Worm (Caenorhabditis elegans) whole organism, L1 larva: Measurements from ENCODE around the gene ddr-2.
A peak's percentile ranks its signal among the peaks of the same experiment; 100 is the strongest.

Experiments used
- F16B12.6 ChIP-seq: fragments of 150-350 bp; optimal IDR thresholded peaks from 2 replicates; lab custom pipeline; 2014; ENCODE audit warnings: missing biosample characterization, missing genetic modification characterization
- Y116A8C.19 ChIP-seq: sonication (generic microtip); optimal IDR thresholded peaks from 2 replicates; lab custom pipeline; 2016; ENCODE audit warnings: missing compliant biosample characterization, missing genetic modification characterization, borderline replicate concordance
- alr-1 ChIP-seq: fragments of 200-800 bp; sonication (Bioruptor generic); optimal IDR thresholded peaks from 2 replicates; lab custom pipeline; 2018; ENCODE audit warnings: borderline replicate concordance, mild to moderate bottlenecking, missing genetic modification characterization, missing compliant biosample characterization
- aly-2 ChIP-seq: fragments of 150-350 bp; optimal IDR thresholded peaks from 2 replicates; lab custom pipeline; 2014; ENCODE audit warnings: missing biosample characterization, missing genetic modification characterization
- ceh-63 ChIP-seq: fragments of 200-800 bp; sonication (Bioruptor generic); optimal IDR thresholded peaks from 2 replicates; lab custom pipeline; 2018; ENCODE audit warnings: mild to moderate bottlenecking, missing genetic modification characterization, missing compliant biosample characterization
- ceh-8 ChIP-seq: fragments of 200-800 bp; sonication (Bioruptor generic); optimal IDR thresholded peaks from 2 replicates; lab custom pipeline; 2018; ENCODE audit warnings: mild to moderate bottlenecking, missing genetic modification characterization, moderate library complexity, missing compliant biosample characterization
- ceh-82 ChIP-seq, 3 experiments: fragments of 150-350 bp in 1 of 3; sonication (generic microtip) in 2 of 3; optimal IDR thresholded peaks; 2 replicates each; lab custom pipeline; 2014 to 2017; ENCODE audit warnings: missing biosample characterization in 3 of 3, missing genetic modification characterization in 3 of 3
- dpl-1 ChIP-seq, 3 experiments: fragments of 150-350 bp in 2 of 3; sonication (generic microtip) in 1 of 3; optimal IDR thresholded peaks; 2 replicates each; lab custom pipeline; 2014 to 2017; ENCODE audit warnings: missing biosample characterization in 3 of 3, missing genetic modification characterization in 3 of 3, missing genetic modification reagents in 3 of 3
- efl-1 ChIP-seq, 4 experiments: fragments of 150-350 bp; optimal IDR thresholded peaks in 3 of 4; peaks in 1 of 4; 1 replicate in 1 of 4; 2 replicates in 3 of 4; lab custom pipeline; 2014; ENCODE audit warnings: missing biosample characterization in 2 of 4, missing genetic modification characterization in 2 of 4, missing genetic modification reagents in 2 of 4
- efl-3 ChIP-seq: fragments of 200-800 bp; sonication (Bioruptor generic); optimal IDR thresholded peaks from 2 replicates; lab custom pipeline; 2018; ENCODE audit warnings: mild to moderate bottlenecking, missing genetic modification characterization, missing compliant biosample characterization
- egl-27 ChIP-seq, 2 experiments: fragments of 150-350 bp in 1 of 2; sonication (generic microtip); optimal IDR thresholded peaks; 3 replicates each; lab custom pipeline; 2017 to 2018; ENCODE audit warnings: missing biosample characterization in 2 of 2, missing genetic modification characterization in 2 of 2, missing genetic modification reagents in 2 of 2
- elt-3 ChIP-seq, 6 experiments: fragments of 150-350 bp in 1 of 6; sonication (generic microtip); optimal IDR thresholded peaks; 2 replicates each; lab custom pipeline; 2017 to 2018; ENCODE audit warnings: missing biosample characterization in 6 of 6, missing genetic modification characterization in 6 of 6, inconsistent platforms in 1 of 6
- fos-1 ChIP-seq: fragments of 150-350 bp; optimal IDR thresholded peaks from 2 replicates; lab custom pipeline; 2014; ENCODE audit warnings: missing biosample characterization, missing genetic modification characterization
- grh-1 ChIP-seq: fragments of 200-800 bp; sonication (Bioruptor generic); IDR thresholded peaks from 2 replicates; pipeline ENCODE4 v1.3.6; 2022; ENCODE audit warnings: missing genetic modification reagents, missing genetic modification characterization, missing compliant biosample characterization
- hlh-4 ChIP-seq: sonication (generic microtip); optimal IDR thresholded peaks from 2 replicates; lab custom pipeline; 2016; ENCODE audit warnings: mild to moderate bottlenecking, missing genetic modification characterization, missing compliant biosample characterization
- hpl-2 ChIP-seq: fragments of 150-350 bp; optimal IDR thresholded peaks from 2 replicates; lab custom pipeline; 2014; ENCODE audit warnings: missing biosample characterization, missing genetic modification reagents, missing genetic modification characterization
- jun-1 ChIP-seq: fragments of 150-350 bp; optimal IDR thresholded peaks from 2 replicates; lab custom pipeline; 2014; ENCODE audit warnings: missing biosample characterization, missing genetic modification reagents, missing genetic modification characterization
- lin-14 ChIP-seq: fragments of 200-800 bp; sonication (Bioruptor generic); optimal IDR thresholded peaks from 2 replicates; lab custom pipeline; 2018; ENCODE audit warnings: mild to moderate bottlenecking, missing genetic modification characterization, moderate library complexity, missing compliant biosample characterization
- lin-35 ChIP-seq, 2 experiments: fragments of 150-350 bp; optimal IDR thresholded peaks; 2 replicates each; lab custom pipeline; 2014; ENCODE audit warnings: missing biosample characterization in 2 of 2, missing genetic modification characterization in 2 of 2, missing genetic modification reagents in 2 of 2
- lin-39 ChIP-seq: fragments of 150-350 bp; optimal IDR thresholded peaks from 2 replicates; lab custom pipeline; 2014; ENCODE audit warnings: missing biosample characterization, missing genetic modification reagents, missing genetic modification characterization
- lsy-2 ChIP-seq, 2 experiments: fragments of 150-350 bp; optimal IDR thresholded peaks; 2 replicates each; lab custom pipeline; 2014; ENCODE audit warnings: missing biosample characterization in 2 of 2, missing genetic modification characterization in 2 of 2
- mef-2 ChIP-seq: fragments of 150-350 bp; optimal IDR thresholded peaks from 2 replicates; lab custom pipeline; 2014; ENCODE audit warnings: missing biosample characterization, missing genetic modification characterization
- mep-1 ChIP-seq: fragments of 150-350 bp; optimal IDR thresholded peaks from 2 replicates; lab custom pipeline; 2014; ENCODE audit warnings: missing biosample characterization, missing genetic modification characterization
- nhr-20 ChIP-seq: sonication (generic microtip); optimal IDR thresholded peaks from 2 replicates; lab custom pipeline; 2016; ENCODE audit warnings: mild to moderate bottlenecking, missing genetic modification characterization, missing compliant biosample characterization
- nhr-76 ChIP-seq: sonication (generic microtip); optimal IDR thresholded peaks from 2 replicates; lab custom pipeline; 2017; ENCODE audit warnings: missing biosample characterization, missing genetic modification characterization
- nhr-84 ChIP-seq: sonication (generic microtip); optimal IDR thresholded peaks from 2 replicates; lab custom pipeline; 2017; ENCODE audit warnings: missing biosample characterization, missing genetic modification characterization
- nhr-90 ChIP-seq: sonication (generic microtip); optimal IDR thresholded peaks from 2 replicates; lab custom pipeline; 2016; ENCODE audit warnings: mild to moderate bottlenecking, missing genetic modification characterization, missing compliant biosample characterization; ENCODE audit not compliant: poor library complexity
- pag-3 ChIP-seq: sonication (generic microtip); optimal IDR thresholded peaks from 2 replicates; lab custom pipeline; 2017; ENCODE audit warnings: missing genetic modification characterization, mild to moderate bottlenecking, missing compliant biosample characterization, antibody characterized with exemption, borderline replicate concordance; ENCODE audit not compliant: insufficient read depth
- pax-3 ChIP-seq: fragments of 200-800 bp; sonication (Bioruptor generic); optimal IDR thresholded peaks from 2 replicates; lab custom pipeline; 2018; ENCODE audit warnings: mild to moderate bottlenecking, missing genetic modification characterization, moderate library complexity, missing compliant biosample characterization
- rnt-1 ChIP-seq: sonication (generic microtip); optimal IDR thresholded peaks from 2 replicates; lab custom pipeline; 2016; ENCODE audit warnings: mild to moderate bottlenecking, missing genetic modification characterization, moderate library complexity, missing compliant biosample characterization
- snpc-4 ChIP-seq: fragments of 150-350 bp; optimal IDR thresholded peaks from 2 replicates; lab custom pipeline; 2014; ENCODE audit warnings: missing biosample characterization, missing genetic modification characterization
- snu-23 ChIP-seq: sonication (generic microtip); optimal IDR thresholded peaks from 2 replicates; lab custom pipeline; 2016; ENCODE audit warnings: missing genetic modification characterization, missing compliant biosample characterization
- sox-4 ChIP-seq: sonication (generic microtip); optimal IDR thresholded peaks from 2 replicates; lab custom pipeline; 2016; ENCODE audit warnings: missing genetic modification characterization, missing compliant biosample characterization
- sup-37 ChIP-seq: fragments of 200-800 bp; sonication (Bioruptor generic); optimal IDR thresholded peaks from 2 replicates; lab custom pipeline; 2018; ENCODE audit warnings: mild to moderate bottlenecking, missing genetic modification characterization, missing compliant biosample characterization
- unc-30 ChIP-seq: sonication (generic microtip); optimal IDR thresholded peaks from 2 replicates; lab custom pipeline; 2017; ENCODE audit warnings: missing biosample characterization, missing genetic modification characterization
- unc-62 ChIP-seq: fragments of 150-350 bp; optimal IDR thresholded peaks from 2 replicates; lab custom pipeline; 2014; ENCODE audit warnings: missing biosample characterization, missing genetic modification reagents, missing genetic modification characterization
- unc-86 ChIP-seq: sonication (generic microtip); optimal IDR thresholded peaks from 2 replicates; lab custom pipeline; 2016; ENCODE audit warnings: missing genetic modification characterization, missing compliant biosample characterization
- zag-1 ChIP-seq: fragments of 150-350 bp; optimal IDR thresholded peaks from 2 replicates; lab custom pipeline; 2014; ENCODE audit warnings: missing biosample characterization, missing genetic modification characterization
- ztf-11 ChIP-seq, 2 experiments: sonication (generic microtip); optimal IDR thresholded peaks; 2 replicates each; lab custom pipeline; 2016 to 2017; ENCODE audit warnings: missing genetic modification characterization in 2 of 2, missing biosample characterization in 1 of 2, missing compliant biosample characterization in 1 of 2

Gene ddr-2

DNA sequence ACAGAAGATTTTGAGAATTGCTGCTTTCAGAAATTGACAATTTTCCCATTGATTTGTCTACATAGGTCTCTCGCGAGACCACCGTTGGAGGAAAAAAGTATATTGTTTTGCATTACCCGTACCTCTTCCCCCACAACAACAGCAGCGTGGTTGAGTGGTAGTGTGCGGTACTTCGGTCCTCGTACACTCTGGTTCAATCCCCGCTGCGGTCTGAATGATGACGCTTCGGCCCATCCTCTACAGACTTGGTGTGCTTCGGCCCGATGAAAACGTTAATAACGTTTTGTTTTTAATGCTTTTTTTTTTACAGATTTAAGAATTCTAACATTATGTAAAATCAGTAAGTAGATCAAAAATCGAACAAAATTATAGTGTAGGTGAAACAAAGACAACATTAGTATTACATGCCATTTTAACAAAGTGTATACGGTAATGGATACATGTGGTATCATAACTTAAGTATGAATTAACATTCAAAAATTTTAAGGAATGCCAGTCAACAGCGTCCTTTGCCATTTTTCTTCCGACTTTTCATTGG lies 32.9 kb downstream of the ddr-2 start, which contains the start of gene ZK816.3 (continued):
- TF ChIP-seq pag-3: no peak
- TF ChIP-seq fos-1 (tag; lab: Kevin White, UChicago): no peak
- TF ChIP-seq Y116A8C.19 (tag; lab: Kevin White, UChicago): no peak
- TF ChIP-seq nhr-84 (tag; lab: Kevin White, UChicago): no peak
- TF ChIP-seq sup-37 (GFP tag; lab: Kevin White, UChicago): no peak
- no peak for TF ChIP-seq aly-2
- TF ChIP-seq pax-3: no peak
- no peak for TF ChIP-seq lin-39 (tag; lab: Kevin White, UChicago)
- peak; percentile 64 for TF ChIP-seq rnt-1
- TF ChIP-seq lin-35 (GFP tag; optimal IDR thresholded peaks at IDR 0.05; lab: Kevin White, UChicago): peak in 1 of 2 experiments; percentile 41
- TF ChIP-seq dpl-1 (GFP tag; optimal IDR thresholded peaks at IDR 0.05; lab: Kevin White, UChicago): no peak
- peak in 1 of 2 experiments; percentile 27 for TF ChIP-seq lsy-2 (tag; optimal IDR thresholded peaks at IDR 0.05; lab: Kevin White, UChicago)
- no peak for TF ChIP-seq F16B12.6 (tag; lab: Kevin White, UChicago)
- TF ChIP-seq sox-4 (tag; lab: Kevin White, UChicago): no peak
- TF ChIP-seq zag-1 (tag; lab: Kevin White, UChicago): no peak
- no peak for TF ChIP-seq mef-2 (tag; lab: Kevin White, UChicago)
- TF ChIP-seq ceh-63 (GFP tag; lab: Kevin White, UChicago): no peak
- TF ChIP-seq nhr-90 (tag; lab: Kevin White, UChicago): peak; percentile 63
- no peak for TF ChIP-seq hlh-4 (tag; lab: Kevin White, UChicago)
- TF ChIP-seq unc-62 (GFP tag; lab: Kevin White, UChicago): no peak
- peak; percentile 58 for TF ChIP-seq snu-23 (GFP tag; lab: Kevin White, UChicago)
- TF ChIP-seq mep-1 (tag; lab: Kevin White, UChicago): peak; percentile 38
- no peak for TF ChIP-seq hpl-2
- TF ChIP-seq ztf-11 (tag; optimal IDR thresholded peaks at IDR 0.05; lab: Kevin White, UChicago): no peak
- TF ChIP-seq alr-1 (tag; lab: Kevin White, UChicago): no peak

DNA sequence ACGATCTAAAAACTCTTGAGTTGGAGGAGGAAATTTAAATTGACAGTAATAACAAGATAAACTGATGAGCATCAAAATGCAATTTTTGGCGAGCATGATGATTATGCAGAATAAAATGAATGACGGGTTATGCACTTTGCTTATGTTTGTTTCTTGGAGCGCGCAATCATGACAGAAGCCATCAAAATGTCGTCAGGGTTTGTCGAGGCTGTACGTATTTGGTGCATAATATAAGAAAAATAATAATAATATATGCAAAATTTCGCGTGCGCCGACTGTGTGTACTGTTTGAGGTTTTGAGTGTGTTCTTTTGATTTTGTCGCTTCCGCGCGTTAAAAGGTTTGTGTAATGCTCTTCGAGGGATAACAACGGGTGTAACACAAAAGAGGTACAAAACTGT lies 35.2 kb downstream of the ddr-2 start, which contains the start of gene nspg-4:
nspg-4 (minus strand) TSS at position 101 of the 400 bp plus-strand sequence.
- TF ChIP-seq ceh-8 (GFP tag; lab: Kevin White, UChicago): no peak
- TF ChIP-seq nhr-20: no peak
- no peak for TF ChIP-seq nhr-76 (tag; lab: Kevin White, UChicago)
- TF ChIP-seq elt-3 (tag; optimal IDR thresholded peaks at IDR 0.05; lab: Kevin White, UChicago): no peak
- TF ChIP-seq lin-39 (tag; lab: Kevin White, UChicago): no peak
- no peak for TF ChIP-seq ceh-63 (GFP tag; lab: Kevin White, UChicago)
- TF ChIP-seq snpc-4 (tag; lab: Kevin White, UChicago): no peak
- TF ChIP-seq Y116A8C.19 (tag; lab: Kevin White, UChicago): no peak
- TF ChIP-seq snu-23 (GFP tag; lab: Kevin White, UChicago): no peak
- TF ChIP-seq hpl-2: no peak
- no peak for TF ChIP-seq efl-3 (GFP tag; lab: Kevin White, UChicago)
- no peak for TF ChIP-seq unc-30
- no peak for TF ChIP-seq ceh-82 (tag; optimal IDR thresholded peaks at IDR 0.05; lab: Kevin White, UChicago)
- TF ChIP-seq sox-4 (tag; lab: Kevin White, UChicago): no peak
- TF ChIP-seq grh-1 (GFP tag; lab: Robert Waterston, UW): no peak
- TF ChIP-seq egl-27 (tag; optimal IDR thresholded peaks at IDR 0.05; lab: Kevin White, UChicago): no peak
- TF ChIP-seq jun-1 (tag; lab: Kevin White, UChicago): no peak
- no peak for TF ChIP-seq sup-37 (GFP tag; lab: Kevin White, UChicago)

DNA sequence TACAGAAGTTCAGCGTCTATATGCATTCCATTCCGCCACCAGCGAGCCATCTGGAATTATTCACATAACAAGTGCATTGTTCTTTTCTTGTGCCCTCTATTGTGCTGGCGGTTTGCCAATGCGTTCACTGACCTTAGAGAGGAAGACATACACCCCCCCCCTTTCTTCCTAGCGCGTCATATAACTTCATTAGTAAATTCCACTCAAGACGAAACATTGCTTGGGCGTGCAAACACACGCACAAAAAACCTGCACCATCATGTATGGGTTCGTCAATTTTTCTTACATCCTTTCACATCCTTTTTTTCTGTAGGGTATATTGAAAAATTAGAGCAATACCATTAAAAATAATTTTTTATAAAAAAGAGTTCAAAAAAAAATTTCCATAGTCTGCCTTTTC lies 36.4 kb downstream of the ddr-2 start, which contains the start of gene ZK816.1:
ZK816.1 (plus strand) TSS at position 187 of the 400 bp plus-strand sequence.
- peak; percentile 2 for TF ChIP-seq lin-14 (GFP tag; lab: Kevin White, UChicago)
- no peak for TF ChIP-seq sup-37 (GFP tag; lab: Kevin White, UChicago)
- TF ChIP-seq unc-86 (tag; lab: Kevin White, UChicago): peak; percentile 34
- no peak for TF ChIP-seq efl-1 (optimal IDR thresholded peaks at IDR 0.05; lab: Kevin White, UChicago)
- TF ChIP-seq efl-1 (GFP tag; optimal IDR thresholded peaks at IDR 0.05 in 1 of 2; lab: Kevin White, UChicago): peak in 1 of 2 experiments; percentile 19
- TF ChIP-seq, all 84 proteins: peak for 3
